Fruit fly (Drosophila melanogaster): ENCODE data around the gene kel.

DNA sequence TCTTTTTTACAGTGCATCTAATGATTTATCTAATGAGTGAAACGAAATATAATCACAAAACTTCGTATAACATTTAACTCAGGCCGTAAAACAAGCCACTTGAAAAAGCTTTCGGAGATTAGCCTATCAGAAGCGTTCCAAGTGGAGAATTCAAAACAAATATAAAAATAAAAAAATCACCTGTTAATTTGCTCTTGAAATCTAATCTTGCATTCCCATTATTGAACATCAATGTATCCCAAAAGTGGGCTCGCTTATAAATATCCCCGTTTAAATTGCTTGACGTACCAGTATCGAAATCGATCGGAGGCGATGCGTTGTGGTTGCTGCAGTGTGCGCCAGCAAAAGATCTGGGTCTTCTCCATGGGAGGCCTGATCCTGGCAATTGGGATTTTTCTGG, 53.9 kb downstream of the kel start, which contains the start of gene CG31741:
- TF ChIP-seq Eip75B (GFP tag; optimal IDR thresholded peaks at IDR 0.05) (no peak), Met (GFP tag; optimal IDR thresholded peaks at IDR 0.05) (no peak), CG10669 (GFP tag; optimal IDR thresholded peaks at IDR 0.05) (no peak)
